Worm (Caenorhabditis elegans) whole organism, young adult: ENCODE data around the gene C47D12.4.

Experiments used
- C17E4.6 ChIP-seq: fragments of 200-800 bp; sonication (Bioruptor generic); IDR thresholded peaks from 2 replicates; pipeline ENCODE4 v1.3.6; 2022; ENCODE audit warnings: missing genetic modification reagents, missing genetic modification characterization, missing compliant biosample characterization
- attf-5 ChIP-seq: fragments of 200-800 bp; sonication (Bioruptor generic); optimal IDR thresholded peaks from 2 replicates; lab custom pipeline; 2018; ENCODE audit warnings: mild to moderate bottlenecking, missing genetic modification characterization, missing compliant biosample characterization
- gei-17 ChIP-seq: fragments of 200-800 bp; sonication (Bioruptor generic); optimal IDR thresholded peaks from 2 replicates; lab custom pipeline; 2018; ENCODE audit warnings: mild to moderate bottlenecking, missing genetic modification characterization, missing compliant biosample characterization
- tbp1 ChIP-seq: fragments of 200-800 bp; sonication (Bioruptor generic); optimal IDR thresholded peaks from 2 replicates; lab custom pipeline; 2018; ENCODE audit warnings: mild to moderate bottlenecking, missing genetic modification characterization, missing compliant biosample characterization
- zfh-2 ChIP-seq: fragments of 200-800 bp; sonication (Bioruptor generic); conservative IDR thresholded peaks from 2 replicates; pipeline ENCODE4 v1.3.6; 2022; ENCODE audit warnings: missing genetic modification reagents, missing genetic modification characterization, missing compliant biosample characterization

DNA sequence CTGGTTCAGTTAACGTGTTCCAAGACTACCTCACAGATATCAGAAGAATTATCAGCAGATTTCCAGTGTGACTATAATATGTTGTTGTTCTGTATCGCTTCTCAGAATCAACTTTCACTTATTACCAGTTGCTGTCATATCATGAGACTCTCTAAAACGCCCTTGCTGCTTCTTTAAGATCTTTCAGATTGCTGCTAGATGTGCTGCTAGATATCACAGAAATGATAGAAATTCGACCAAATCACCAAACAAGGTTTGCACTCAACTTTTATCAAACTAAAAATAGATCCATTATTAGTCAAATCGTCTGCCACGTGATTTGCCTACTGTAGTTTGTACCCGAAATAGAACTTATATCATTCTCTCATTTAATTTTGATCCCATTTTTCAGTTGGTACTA, 37.0 kb upstream of the C47D12.4 start:
- TF ChIP-seq gei-17 (GFP tag; lab: Kevin White, UChicago): no peak
- no peak for TF ChIP-seq C17E4.6 (GFP tag; lab: Robert Waterston, UW)
- no peak for TF ChIP-seq attf-5
- TF ChIP-seq zfh-2 (GFP tag; lab: Robert Waterston, UW): no peak
- TF ChIP-seq tbp1 (GFP tag; lab: Kevin White, UChicago): no peak
